Worm (Caenorhabditis elegans): ENCODE results near the gene C33H5.13.
A peak's percentile ranks its signal among the peaks of the same experiment; 100 is the strongest.

C33H5.13 gene

DNA sequence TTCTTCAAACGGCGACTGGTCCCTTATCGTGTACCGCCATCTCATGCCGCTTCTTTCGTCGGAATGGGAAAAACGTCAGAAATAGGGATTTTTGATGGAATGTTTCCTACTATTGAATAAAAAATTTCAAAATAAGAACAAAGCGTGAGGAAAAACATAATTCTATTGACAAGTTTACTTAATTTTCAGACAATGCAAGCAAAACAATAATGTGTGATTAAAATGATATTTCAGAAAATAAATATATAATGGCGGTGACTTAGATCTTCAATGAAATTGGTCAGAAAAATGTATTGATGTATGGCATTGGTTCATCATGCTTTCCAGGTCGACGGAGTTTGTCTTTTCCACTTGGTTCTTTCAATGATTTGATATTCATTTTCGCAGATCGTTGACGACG lies 2.6 kb upstream of the C33H5.13 start, which contains the start of gene ntp-1:
TSS of gene ntp-1 (minus strand) at position 101 of the 400 bp plus-strand sequence.
- TF ChIP-seq aptf-3 (GFP tag; IDR thresholded peaks at IDR 0.05) (no peak), ets-4 (GFP tag; optimal IDR thresholded peaks at IDR 0.05) (no peak), akir-1 (GFP tag; optimal IDR thresholded peaks at IDR 0.05) (no peak), nhr-120 (GFP tag; IDR thresholded peaks at IDR 0.05) (no peak), zim-3 (tag; optimal IDR thresholded peaks at IDR 0.05) (no peak), nhr-179 (tag; optimal IDR thresholded peaks at IDR 0.05) (no peak)

DNA sequence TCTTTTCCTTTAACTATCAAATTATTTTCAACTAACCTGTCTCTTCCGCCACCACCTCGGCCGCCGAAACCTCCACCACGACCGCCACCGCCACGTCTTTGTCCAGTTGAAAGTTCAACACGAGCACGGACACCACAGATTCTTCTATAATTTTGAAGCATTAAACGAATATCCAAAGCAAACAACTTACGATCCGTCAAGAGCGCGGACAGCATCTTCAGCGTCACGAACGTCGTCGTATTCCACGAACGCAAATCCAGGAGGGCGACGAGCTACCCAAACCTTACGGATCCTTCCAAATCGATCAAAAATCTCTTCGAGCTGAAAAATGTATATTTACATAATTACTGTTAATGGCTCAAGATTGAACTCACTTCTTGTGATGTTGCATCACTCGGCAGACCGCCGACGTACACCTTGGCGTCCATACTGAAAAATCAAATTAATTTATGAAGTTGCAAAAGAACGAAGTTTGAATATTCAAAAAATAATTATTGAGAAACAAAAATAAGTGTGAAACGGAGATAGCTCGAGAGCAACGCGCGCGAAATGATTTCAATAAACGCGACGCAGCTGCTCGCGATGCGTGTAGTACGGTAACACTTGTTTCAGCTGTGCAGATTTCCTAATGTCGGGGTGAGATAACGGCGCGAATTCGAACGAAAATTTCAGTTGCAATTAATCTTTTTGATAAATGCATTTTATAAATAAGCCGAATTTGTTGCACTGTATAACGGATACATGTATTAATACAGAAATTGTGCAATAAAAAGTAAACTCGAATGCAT lies 1.1 kb downstream of the C33H5.13 start, which contains the start of gene rsp-6:
TSS of gene rsp-6 (minus strand) at position 429 of the 788 bp plus-strand sequence.
- TF ChIP-seq ztf-25 (GFP tag; IDR thresholded peaks at IDR 0.05) (no peak), ztf-26 (tag; optimal IDR thresholded peaks at IDR 0.05) (no peak), ets-4 (GFP tag; optimal IDR thresholded peaks at IDR 0.05) (no peak), ceh-79 (tag; optimal IDR thresholded peaks at IDR 0.05) (no peak), T26A5.8 (tag; optimal IDR thresholded peaks at IDR 0.05) (no peak), B0336.3 (GFP tag; IDR thresholded peaks at IDR 0.05) (peak; percentile 66), Y56A3A.18 (GFP tag; IDR thresholded peaks at IDR 0.05) (no peak), lin-35 (GFP tag; optimal IDR thresholded peaks at IDR 0.05) (peak; percentile 14 to 92 (median 56)), hlh-26 (GFP tag; conservative IDR thresholded peaks at IDR 0.05) (no peak), ceh-100 (GFP tag; IDR thresholded peaks at IDR 0.05) (peak; percentile 61), repo-1 (tag; optimal IDR thresholded peaks at IDR 0.05) (no peak), lin-26 (GFP tag; IDR thresholded peaks at IDR 0.05) (peak; percentile 77), nhr-179 (tag; optimal IDR thresholded peaks at IDR 0.05) (no peak), F33H1.4 (GFP tag; IDR thresholded peaks at IDR 0.05) (peak; percentile 94), mel-28 (tag; optimal IDR thresholded peaks at IDR 0.05; ENCODE audit: borderline replicate concordance) (no peak), nfyb-1 (GFP tag; IDR thresholded peaks at IDR 0.05) (peak; percentile 77), lir-1 (GFP tag; conservative IDR thresholded peaks at IDR 0.05) (no peak), let-607 (tag; optimal IDR thresholded peaks at IDR 0.05) (peak in 1 of 2 experiments; percentile 60), egl-44 (GFP tag; IDR thresholded peaks at IDR 0.05) (no peak), efl-1 (GFP tag; optimal IDR thresholded peaks at IDR 0.05) (peak; percentile 93), zim-3 (tag; optimal IDR thresholded peaks at IDR 0.05) (no peak), die-1 (tag; optimal IDR thresholded peaks at IDR 0.05) (peak; percentile 53), madf-6 (GFP tag; IDR thresholded peaks at IDR 0.05) (peak; percentile 95), rec-8 (tag; optimal IDR thresholded peaks at IDR 0.05) (no peak), atf-7 (tag; optimal IDR thresholded peaks at IDR 0.05) (no peak), F57C9.4 (tag; optimal IDR thresholded peaks at IDR 0.05) (no peak), B0019.2 (GFP tag; conservative IDR thresholded peaks at IDR 0.05) (peak; percentile 77), him-1 (tag; optimal IDR thresholded peaks at IDR 0.05) (peak; percentile 43), F57A8.1 (GFP tag; optimal IDR thresholded peaks at IDR 0.05) (no peak), hsf-1 (GFP tag; IDR thresholded peaks at IDR 0.05) (peak; percentile 67; the same call in 1 of the 2 replicates), lsy-27 (tag; optimal IDR thresholded peaks at IDR 0.05; ENCODE audit: borderline replicate concordance, insufficient read depth) (no peak), B0261.1 (tag; optimal IDR thresholded peaks at IDR 0.05) (no peak), ztf-18 (tag; optimal IDR thresholded peaks at IDR 0.05) (peak; percentile 27), tlf-1 (GFP tag; optimal IDR thresholded peaks at IDR 0.05) (peak; percentile 88), F39B2.1 (GFP tag; IDR thresholded peaks at IDR 0.05) (no peak), gei-17 (GFP tag; optimal IDR thresholded peaks at IDR 0.05) (no peak), pbrm-1 (GFP tag; IDR thresholded peaks at IDR 0.05) (0 out of 2 replicates have a peak, but pooled peaks have one; percentile 67), tbp1 (GFP tag; optimal IDR thresholded peaks at IDR 0.05) (peak; percentile 58), T07F8.4 (tag; optimal IDR thresholded peaks at IDR 0.05) (no peak), madf-8 (GFP tag; conservative IDR thresholded peaks at IDR 0.05) (peak; percentile 81), mcd-1 (GFP tag; IDR thresholded peaks at IDR 0.05) (peak; percentile 83), nhr-27 (tag; optimal IDR thresholded peaks at IDR 0.05) (no peak)
